Fruit fly (Drosophila melanogaster): ENCODE data around the gene CG14621.

CG14621 gene

dm6 chrX:22487667-22488593 lies 43.9 kb downstream of the CG14621 start:
- TF ChIP-seq kay (GFP tag; ENCODE audit: borderline replicate concordance) (peak; percentile 89), Mnt (GFP tag; optimal IDR thresholded peaks at IDR 0.05) (no peak), cic (GFP tag; optimal IDR thresholded peaks at IDR 0.05) (peak; percentile 11), CG11617 (GFP tag; optimal IDR thresholded peaks at IDR 0.05) (no peak), CG7101 (tag; optimal IDR thresholded peaks at IDR 0.05) (peak; percentile 9), tj (GFP tag; optimal IDR thresholded peaks at IDR 0.05) (peak; percentile 27), CG14711 (tag; optimal IDR thresholded peaks at IDR 0.05) (peak; percentile 38)

DNA sequence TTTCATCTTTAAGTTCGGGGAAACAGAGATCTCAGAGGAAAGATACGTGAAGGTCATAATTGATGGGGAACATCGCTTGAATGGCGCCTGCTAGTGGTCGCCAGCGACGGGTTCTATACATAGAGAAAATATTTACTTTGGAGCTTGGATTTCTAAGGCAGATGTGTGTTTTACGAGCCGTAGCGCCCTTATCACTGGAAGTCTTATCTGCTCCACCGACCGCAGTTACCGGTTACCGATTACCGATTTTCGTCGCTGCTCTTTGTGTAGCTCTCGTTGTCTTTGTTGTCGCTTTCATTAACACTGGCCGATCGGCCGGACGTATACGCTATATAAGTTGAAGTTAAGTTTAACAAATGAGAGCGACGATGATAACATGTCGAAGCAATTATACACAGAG lies 46.6 kb downstream of the CG14621 start:
- TF ChIP-seq cic (GFP tag; optimal IDR thresholded peaks at IDR 0.05) (peak; percentile 72), cnc (optimal IDR thresholded peaks at IDR 0.05) (no peak), bab1 (GFP tag; optimal IDR thresholded peaks at IDR 0.05) (no peak), Crg-1 (GFP tag; optimal IDR thresholded peaks at IDR 0.05) (no peak), pad (GFP tag; optimal IDR thresholded peaks at IDR 0.05) (no peak), CG11617 (GFP tag; optimal IDR thresholded peaks at IDR 0.05) (no peak)

dm6 chrX:22491028-22491769 lies 47.2 kb downstream of the CG14621 start:
- no peak for TF ChIP-seq CG1620 (GFP tag; optimal IDR thresholded peaks at IDR 0.05)
- TF ChIP-seq toe (GFP tag; optimal IDR thresholded peaks at IDR 0.05): peak; percentile 19
- TF ChIP-seq CG7045 (GFP tag; optimal IDR thresholded peaks at IDR 0.05): peak; percentile 16
- peak; percentile 44 for TF ChIP-seq bab1 (GFP tag; optimal IDR thresholded peaks at IDR 0.05)
- TF ChIP-seq tj (GFP tag; optimal IDR thresholded peaks at IDR 0.05): peak; percentile 64
- TF ChIP-seq cnc (optimal IDR thresholded peaks at IDR 0.05): no peak
- peak; percentile 52 for TF ChIP-seq CG7101 (tag; optimal IDR thresholded peaks at IDR 0.05)
- TF ChIP-seq pad (GFP tag; optimal IDR thresholded peaks at IDR 0.05): peak; percentile 66
- TF ChIP-seq Mnt (GFP tag; optimal IDR thresholded peaks at IDR 0.05): peak; percentile 6
- TF ChIP-seq ovo (GFP tag; optimal IDR thresholded peaks at IDR 0.05): peak; percentile 92
- TF ChIP-seq CG12768 (GFP tag; optimal IDR thresholded peaks at IDR 0.05): peak; percentile 5
- no peak for TF ChIP-seq kay (GFP tag; ENCODE audit: borderline replicate concordance)
- TF ChIP-seq Crg-1 (GFP tag; optimal IDR thresholded peaks at IDR 0.05): no peak
- TF ChIP-seq Hr96 (GFP tag; optimal IDR thresholded peaks at IDR 0.05): no peak
- no peak for TF ChIP-seq CG14711 (tag; optimal IDR thresholded peaks at IDR 0.05)
- peak; percentile 90 for TF ChIP-seq CG11617 (GFP tag; optimal IDR thresholded peaks at IDR 0.05)
- TF ChIP-seq CG33017 (tag; optimal IDR thresholded peaks at IDR 0.05): peak; percentile 21
- no peak for TF ChIP-seq CG5204 (GFP tag; optimal IDR thresholded peaks at IDR 0.05)
- peak; percentile 12 for TF ChIP-seq cic (GFP tag; optimal IDR thresholded peaks at IDR 0.05)
- TF ChIP-seq Clk (GFP tag; optimal IDR thresholded peaks at IDR 0.05): no peak

Data from whole organism, adult.